Fruit fly (Drosophila melanogaster) whole organism, embryonic: ENCODE data around the gene siz.

Experiments used
- Adf1 ChIP-seq: fragments of 200-800 bp; sonication (Bioruptor generic); IDR thresholded peaks from 2 replicates; pipeline ENCODE4 v1.3.6; 2022; ENCODE audit warnings: missing biosample characterization, missing genetic modification characterization
- Blimp-1 ChIP-seq: fragments of 200-800 bp; sonication (Bioruptor generic); optimal IDR thresholded peaks from 3 replicates; lab custom pipeline; 2018; ENCODE audit warnings: missing biosample characterization, missing genetic modification characterization, mild to moderate bottlenecking, moderate library complexity, missing genetic modification reagents
- CG10565 ChIP-seq: fragments of 200-800 bp; sonication (Bioruptor generic); optimal IDR thresholded peaks from 3 replicates; lab custom pipeline; 2016; ENCODE audit warnings: missing biosample characterization, mild to moderate bottlenecking, missing genetic modification characterization
- CG15269 ChIP-seq: fragments of 200-800 bp; sonication (Bioruptor generic); optimal IDR thresholded peaks from 2 replicates; lab custom pipeline; 2018; ENCODE audit warnings: missing biosample characterization, mild to moderate bottlenecking, missing genetic modification characterization, moderate library complexity
- CG17829 ChIP-seq: fragments of 200-800 bp; optimal IDR thresholded peaks from 2 replicates; lab custom pipeline; 2019; ENCODE audit warnings: missing biosample characterization, mild to moderate bottlenecking, missing genetic modification characterization, moderate library complexity
- CG18262 ChIP-seq: fragments of 200-800 bp; optimal IDR thresholded peaks from 3 replicates; lab custom pipeline; 2019; ENCODE audit warnings: missing biosample characterization, mild to moderate bottlenecking, missing genetic modification characterization, moderate library complexity
- CG18599 ChIP-seq: fragments of 200-800 bp; sonication (Bioruptor generic); optimal IDR thresholded peaks from 3 replicates; lab custom pipeline; 2017; ENCODE audit warnings: missing biosample characterization, missing genetic modification characterization, mild to moderate bottlenecking, moderate library complexity, missing genetic modification reagents
- CG2875 ChIP-seq: fragments of 200-800 bp; sonication (Bioruptor generic); optimal IDR thresholded peaks from 2 replicates; lab custom pipeline; 2017; ENCODE audit warnings: missing biosample characterization, mild to moderate bottlenecking, missing genetic modification characterization, missing genetic modification reagents
- CG31441 ChIP-seq: fragments of 200-800 bp; sonication (Bioruptor generic); IDR thresholded peaks from 2 replicates; pipeline ENCODE4 v1.3.6; 2022; ENCODE audit warnings: missing biosample characterization, missing genetic modification characterization
- CG4282 ChIP-seq: fragments of 200-800 bp; sonication (Bioruptor generic); optimal IDR thresholded peaks from 2 replicates; lab custom pipeline; 2016; ENCODE audit warnings: missing biosample characterization, missing genetic modification characterization
- CG4360 ChIP-seq: fragments of 200-800 bp; sonication (Bioruptor generic); IDR thresholded peaks from 2 replicates; pipeline ENCODE4 v1.3.6; 2022; ENCODE audit warnings: missing biosample characterization, missing genetic modification characterization
- CG7839 ChIP-seq: fragments of 200-800 bp; sonication (Bioruptor generic); optimal IDR thresholded peaks from 3 replicates; lab custom pipeline; 2018; ENCODE audit warnings: missing biosample characterization, mild to moderate bottlenecking, missing genetic modification characterization, moderate library complexity
- CG9437 ChIP-seq: fragments of 200-800 bp; sonication (Bioruptor generic); optimal IDR thresholded peaks from 2 replicates; lab custom pipeline; 2018; ENCODE audit warnings: missing biosample characterization, mild to moderate bottlenecking, missing genetic modification characterization
- CG9932 ChIP-seq: fragments of 200-800 bp; sonication (Bioruptor generic); IDR thresholded peaks from 2 replicates; pipeline ENCODE4 v1.3.6; 2022; ENCODE audit warnings: missing biosample characterization, missing genetic modification characterization
- CoRest ChIP-seq: fragments of 200-800 bp; sonication (Bioruptor generic); optimal IDR thresholded peaks from 3 replicates; lab custom pipeline; 2018; ENCODE audit warnings: missing biosample characterization, mild to moderate bottlenecking, missing genetic modification characterization, moderate library complexity
- D19B ChIP-seq: fragments of 200-800 bp; sonication (Bioruptor generic); optimal IDR thresholded peaks from 2 replicates; lab custom pipeline; 2017; ENCODE audit warnings: missing biosample characterization, mild to moderate bottlenecking, missing genetic modification characterization
- Hr51 ChIP-seq, 2 experiments: fragments of 200-800 bp; sonication (Bioruptor generic); optimal IDR thresholded peaks; 2 replicates in 1 of 2; 3 replicates in 1 of 2; lab custom pipeline; 2016 to 2018; ENCODE audit warnings: missing biosample characterization in 2 of 2, missing genetic modification characterization in 2 of 2, mild to moderate bottlenecking in 1 of 2, moderate library complexity in 1 of 2
- Jarid2 ChIP-seq: fragments of 200-800 bp; sonication (Bioruptor generic); optimal IDR thresholded peaks from 3 replicates; lab custom pipeline; 2017; ENCODE audit warnings: mild to moderate bottlenecking, missing biosample characterization, missing genetic modification reagents, missing genetic modification characterization
- Lim3 ChIP-seq: fragments of 200-800 bp; sonication (Bioruptor generic); IDR thresholded peaks from 2 replicates; pipeline ENCODE4 v1.3.6; 2022; ENCODE audit warnings: missing biosample characterization, missing genetic modification characterization
- Lpt ChIP-seq: fragments of >200 bp; optimal IDR thresholded peaks from 2 replicates; lab custom pipeline; 2018; ENCODE audit warnings: missing biosample characterization, missing genetic modification characterization
- Med ChIP-seq: fragments of 200-800 bp; sonication (Bioruptor generic); peaks from one replicate; lab custom pipeline; 2016; ENCODE audit warnings: missing biosample characterization, missing genetic modification characterization, mild to moderate bottlenecking, inconsistent platforms, moderate library complexity
- NC2β ChIP-seq: fragments of 200-800 bp; sonication (Bioruptor generic); optimal IDR thresholded peaks from 2 replicates; lab custom pipeline; 2016; ENCODE audit warnings: missing biosample characterization, missing genetic modification characterization
- Ptx1 ChIP-seq: fragments of 200-800 bp; sonication (Bioruptor generic); IDR thresholded peaks from 2 replicates; pipeline ENCODE4 v1.3.6; 2022; ENCODE audit warnings: missing biosample characterization, missing genetic modification characterization
- Sox100B ChIP-seq: fragments of 200-800 bp; sonication (Bioruptor generic); optimal IDR thresholded peaks from 3 replicates; lab custom pipeline; 2018; ENCODE audit warnings: missing biosample characterization, mild to moderate bottlenecking, missing genetic modification characterization
- Sox102F ChIP-seq: fragments of 200-800 bp; sonication (Bioruptor generic); optimal IDR thresholded peaks from 2 replicates; lab custom pipeline; 2018; ENCODE audit warnings: missing biosample characterization, mild to moderate bottlenecking, missing genetic modification characterization, moderate library complexity
- ara ChIP-seq: fragments of 200-800 bp; sonication (Bioruptor generic); IDR thresholded peaks from 2 replicates; pipeline ENCODE4 v1.3.6; 2022; ENCODE audit warnings: missing biosample characterization, missing genetic modification characterization
- bbx ChIP-seq: fragments of 200-800 bp; sonication (Bioruptor generic); IDR thresholded peaks from 2 replicates; pipeline ENCODE4 v1.3.6; 2022; ENCODE audit warnings: missing biosample characterization, missing genetic modification characterization; ENCODE audit not compliant: partially characterized antibody
- crc ChIP-seq: fragments of 200-800 bp; sonication (Bioruptor generic); optimal IDR thresholded peaks from 2 replicates; lab custom pipeline; 2016; ENCODE audit warnings: missing biosample characterization, missing genetic modification characterization
- dan ChIP-seq: fragments of 200-800 bp; sonication (Bioruptor generic); IDR thresholded peaks from 2 replicates; pipeline ENCODE4 v1.3.6; 2022; ENCODE audit warnings: missing biosample characterization, missing genetic modification characterization
- dimm ChIP-seq: fragments of 200-800 bp; sonication (Bioruptor generic); IDR thresholded peaks from 2 replicates; pipeline ENCODE4 v1.3.6; 2022; ENCODE audit warnings: missing biosample characterization, missing genetic modification characterization
- esg ChIP-seq: fragments of 200-800 bp; sonication (Bioruptor generic); conservative IDR thresholded peaks from 2 replicates; pipeline ENCODE4 v1.3.6; 2022; ENCODE audit warnings: missing biosample characterization, missing genetic modification characterization
- gcm2 ChIP-seq: fragments of 200-800 bp; sonication (Bioruptor generic); optimal IDR thresholded peaks from 2 replicates; lab custom pipeline; 2016; ENCODE audit warnings: missing biosample characterization, missing genetic modification characterization
- h ChIP-seq: fragments of >200 bp; optimal IDR thresholded peaks from 2 replicates; lab custom pipeline; 2017
- kah ChIP-seq: fragments of 200-800 bp; sonication (Bioruptor generic); optimal IDR thresholded peaks from 2 replicates; lab custom pipeline; 2018; ENCODE audit warnings: missing biosample characterization, mild to moderate bottlenecking, missing genetic modification characterization
- lbe ChIP-seq: fragments of 200-800 bp; sonication (Bioruptor generic); optimal IDR thresholded peaks from 2 replicates; lab custom pipeline; 2016; ENCODE audit warnings: missing biosample characterization, mild to moderate bottlenecking, missing genetic modification characterization
- lola ChIP-seq, 3 experiments: fragments of >200 bp in 2 of 3; fragments of 200-800 bp in 1 of 3; sonication (Bioruptor generic) in 1 of 3; optimal IDR thresholded peaks; 2 replicates each; lab custom pipeline; 2017 to 2019; ENCODE audit warnings: missing biosample characterization in 3 of 3, missing genetic modification characterization in 3 of 3, mild to moderate bottlenecking in 1 of 3, moderate library complexity in 1 of 3
- nerfin-1 ChIP-seq: fragments of 200-800 bp; sonication (Bioruptor generic); optimal IDR thresholded peaks from 3 replicates; lab custom pipeline; 2019; ENCODE audit warnings: missing biosample characterization, mild to moderate bottlenecking, missing genetic modification characterization, moderate library complexity
- nmo ChIP-seq: fragments of 200-800 bp; sonication (Bioruptor generic); optimal IDR thresholded peaks from 2 replicates; lab custom pipeline; 2018; ENCODE audit warnings: missing biosample characterization, mild to moderate bottlenecking, missing genetic modification characterization, moderate library complexity
- onecut ChIP-seq: fragments of 200-800 bp; sonication (Bioruptor generic); IDR thresholded peaks from 2 replicates; pipeline ENCODE4 v1.3.6; 2022; ENCODE audit warnings: missing biosample characterization, missing genetic modification characterization
- phol ChIP-seq: fragments of 200-800 bp; sonication (Bioruptor generic); optimal IDR thresholded peaks from 3 replicates; lab custom pipeline; 2018; ENCODE audit warnings: missing biosample characterization, mild to moderate bottlenecking, missing genetic modification characterization, moderate library complexity
- psq ChIP-seq: fragments of 200-800 bp; sonication (Bioruptor generic); optimal IDR thresholded peaks from 2 replicates; lab custom pipeline; 2017; ENCODE audit warnings: missing biosample characterization, missing genetic modification characterization
- rib ChIP-seq: fragments of 200-800 bp; sonication (Bioruptor generic); IDR thresholded peaks from 2 replicates; pipeline ENCODE4 v1.3.6; 2022; ENCODE audit warnings: missing biosample characterization, missing genetic modification characterization
- sc ChIP-seq, 3 experiments: fragments of >200 bp in 2 of 3; fragments of 200-800 bp in 1 of 3; sonication (Bioruptor generic) in 1 of 3; optimal IDR thresholded peaks; 2 replicates in 2 of 3; 3 replicates in 1 of 3; lab custom pipeline; 2017; ENCODE audit warnings: mild to moderate bottlenecking in 1 of 3, missing biosample characterization in 1 of 3, missing genetic modification characterization in 1 of 3, missing genetic modification reagents in 1 of 3
- sna ChIP-seq: fragments of 200-800 bp; sonication (Bioruptor generic); IDR thresholded peaks from 2 replicates; pipeline ENCODE4 v1.3.6; 2022; ENCODE audit warnings: missing biosample characterization, missing genetic modification characterization; ENCODE audit not compliant: partially characterized antibody
- stc ChIP-seq: fragments of 200-800 bp; sonication (Bioruptor generic); IDR thresholded peaks from 2 replicates; pipeline ENCODE4 v1.3.6; 2022; ENCODE audit warnings: missing biosample characterization, missing genetic modification characterization
- tin ChIP-seq: fragments of 200-800 bp; sonication (Bioruptor generic); optimal IDR thresholded peaks from 3 replicates; lab custom pipeline; 2016; ENCODE audit warnings: missing biosample characterization, missing genetic modification characterization
- vvl ChIP-seq: fragments of 200-800 bp; sonication (Bioruptor generic); IDR thresholded peaks from 2 replicates; pipeline ENCODE4 v1.3.6; 2022; ENCODE audit warnings: missing biosample characterization, missing genetic modification characterization
- wdn ChIP-seq: fragments of 200-800 bp; sonication (Bioruptor generic); IDR thresholded peaks from 2 replicates; pipeline ENCODE4 v1.3.6; 2022; ENCODE audit warnings: missing biosample characterization, missing genetic modification characterization
- wek ChIP-seq: fragments of 200-800 bp; sonication (Bioruptor generic); optimal IDR thresholded peaks from 3 replicates; lab custom pipeline; 2018; ENCODE audit warnings: missing biosample characterization, mild to moderate bottlenecking, missing genetic modification characterization, moderate library complexity
- z ChIP-seq: fragments of 200-800 bp; sonication (Bioruptor generic); IDR thresholded peaks from 3 replicates; pipeline ENCODE4 v1.3.6; 2022; ENCODE audit warnings: missing biosample characterization, missing genetic modification characterization

The siz gene

DNA sequence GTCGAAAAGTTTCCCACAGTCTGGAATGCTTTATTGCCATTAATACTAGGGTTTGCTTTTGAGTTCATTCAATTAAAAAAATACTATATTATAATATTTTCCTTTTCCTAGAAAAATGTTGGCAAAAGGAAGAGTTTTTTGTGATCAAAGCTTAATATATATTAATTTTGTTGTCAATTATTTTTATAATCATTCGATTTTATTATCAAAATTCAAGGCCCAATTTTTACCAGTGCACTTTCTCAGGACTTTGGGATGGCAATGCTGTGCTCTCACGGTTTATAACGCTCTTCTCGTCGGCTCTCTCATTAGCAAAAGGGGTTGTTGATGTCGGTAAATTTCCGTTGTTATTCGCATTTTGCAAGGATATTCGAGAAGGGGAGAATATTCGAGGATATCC lies 12.7 kb downstream of the siz start (continued):
- TF ChIP-seq CG18599 (peak; percentile 54), h (lab: Kevin White, UChicago) (no peak), Lim3 (no peak), kah (GFP tag; lab: Kevin White, UChicago) (no peak), phol (peak; percentile 50), sc (optimal IDR thresholded peaks at IDR 0.05; lab: Kevin White, UChicago) (no peak), sc (GFP tag; optimal IDR thresholded peaks at IDR 0.05; lab: Kevin White, UChicago) (no peak), Jarid2 (no peak), Adf1 (GFP tag; lab: Robert Waterston, UW) (no peak), CG15269 (tag; lab: Kevin White, UChicago) (peak; percentile 31), Hr51 (GFP tag; optimal IDR thresholded peaks at IDR 0.05; lab: Kevin White, UChicago) (peak in 1 of 2 experiments; percentile 59), CG17829 (tag; lab: Kevin White, UChicago) (peak; percentile 73), CG18262 (peak; percentile 73), rib (GFP tag; lab: Robert Waterston, UW) (no peak), stc (GFP tag; lab: Robert Waterston, UW) (peak; percentile 30; the same call in 1 of the 2 replicates), Sox100B (peak; percentile 28), dimm (GFP tag; lab: Robert Waterston, UW) (no peak), CoRest (peak; percentile 36), Ptx1 (0 out of 2 replicates have a peak, but pooled peaks have one; percentile 13), Med (GFP tag; lab: Kevin White, UChicago) (peak; percentile 45), NC2β (GFP tag; lab: Kevin White, UChicago) (no peak), wek (no peak), CG2875 (GFP tag; lab: Kevin White, UChicago) (peak; percentile 17), gcm2 (GFP tag; lab: Kevin White, UChicago) (no peak), crc (GFP tag; lab: Kevin White, UChicago) (no peak), CG7839 (tag; lab: Kevin White, UChicago) (peak; percentile 54), tin (GFP tag; lab: Kevin White, UChicago) (peak; percentile 33), D19B (GFP tag; lab: Kevin White, UChicago) (no peak), CG9437 (GFP tag; lab: Kevin White, UChicago) (peak; percentile 12), Blimp-1 (GFP tag; lab: Kevin White, UChicago) (peak; percentile 59), lbe (no peak), z (GFP tag; lab: Robert Waterston, UW) (no peak), CG31441 (GFP tag; lab: Robert Waterston, UW) (peak; percentile 71), nmo (peak; percentile 5), nerfin-1 (tag; lab: Kevin White, UChicago) (no peak), bbx (GFP tag; lab: Robert Waterston, UW) (no peak), psq (GFP tag; lab: Kevin White, UChicago) (no peak), lola (GFP tag; optimal IDR thresholded peaks at IDR 0.05; lab: Kevin White, UChicago) (peak in 1 of 3 experiments; percentile 65), CG4360 (GFP tag; lab: Robert Waterston, UW) (peak; percentile 26; the same call in 1 of the 2 replicates), CG4282 (no peak), CG9932 (no peak), wdn (GFP tag; lab: Robert Waterston, UW) (no peak), CG10565 (GFP tag; lab: Kevin White, UChicago) (no peak), Sox102F (GFP tag; lab: Kevin White, UChicago) (peak; percentile 36), ara (GFP tag; lab: Robert Waterston, UW) (no peak), Lpt (GFP tag; lab: Kevin White, UChicago) (no peak), vvl (peak; percentile 14; the same call in 1 of the 2 replicates), sna (no peak), esg (GFP tag; lab: Robert Waterston, UW) (no peak), dan (GFP tag; lab: Robert Waterston, UW) (no peak), onecut (GFP tag; lab: Robert Waterston, UW) (0 out of 2 replicates have a peak, but pooled peaks have one; percentile 26)
